Worm (Caenorhabditis elegans) whole organism, early embryonic: ENCODE measurements around the gene F53F4.4.

Experiments
- B0310.2 ChIP-seq: sonication (generic microtip); optimal IDR thresholded peaks from 2 replicates; lab custom pipeline; 2016; ENCODE audit warnings: mild to moderate bottlenecking, missing genetic modification characterization, missing compliant biosample characterization
- ceh-36 ChIP-seq: sonication (generic microtip); optimal IDR thresholded peaks from 2 replicates; lab custom pipeline; 2016; ENCODE audit warnings: missing genetic modification characterization, inconsistent platforms, missing compliant biosample characterization
- ets-7 ChIP-seq: sonication (generic microtip); optimal IDR thresholded peaks from 2 replicates; lab custom pipeline; 2016; ENCODE audit warnings: missing genotype, missing genetic modification characterization, missing compliant biosample characterization
- flt-1 ChIP-seq: fragments of 200-800 bp; sonication (Bioruptor generic); IDR thresholded peaks from 2 replicates; pipeline ENCODE4 v1.3.6; 2022; ENCODE audit warnings: missing genetic modification characterization, missing compliant biosample characterization
- scrt-1 ChIP-seq: fragments of 200-800 bp; sonication (Bioruptor generic); IDR thresholded peaks from 2 replicates; pipeline ENCODE4 v1.3.6; 2022; ENCODE audit warnings: missing genetic modification characterization, missing compliant biosample characterization
- tbx-11 ChIP-seq: fragments of 200-800 bp; sonication (Bioruptor generic); IDR thresholded peaks from 2 replicates; pipeline ENCODE4 v1.3.6; 2022; ENCODE audit warnings: missing genetic modification characterization, missing compliant biosample characterization
- tbx-37 ChIP-seq: fragments of 200-800 bp; sonication (Bioruptor generic); conservative IDR thresholded peaks from 2 replicates; pipeline ENCODE4 v1.3.6; 2022; ENCODE audit warnings: missing genetic modification reagents, missing genetic modification characterization, missing compliant biosample characterization

DNA sequence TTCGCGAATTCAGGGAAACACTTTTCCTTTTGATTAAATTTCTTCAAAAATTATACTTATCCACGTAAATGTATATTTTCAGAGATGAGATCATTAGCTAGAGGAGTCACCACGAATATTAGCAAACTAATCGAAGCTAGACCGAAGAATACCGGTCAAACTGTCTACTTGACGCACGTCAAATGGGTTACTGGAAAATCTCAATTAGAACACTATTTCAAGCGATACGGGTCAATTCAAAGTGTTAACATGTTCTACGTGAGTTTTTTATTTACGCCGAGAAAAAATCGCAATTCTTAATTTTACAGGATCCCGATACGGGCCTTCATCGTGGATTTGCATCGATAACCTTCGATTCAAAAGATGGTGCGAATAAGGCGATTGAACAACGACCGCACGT is 27.4 kb upstream of the F53F4.4 start, which contains the start of gene slrp-1:
- TF ChIP-seq tbx-37 (GFP tag; lab: Robert Waterston, UW) (no peak), flt-1 (no peak), scrt-1 (GFP tag; lab: Robert Waterston, UW) (no peak), tbx-11 (GFP tag; lab: Robert Waterston, UW) (no peak), ets-7 (tag; lab: Kevin White, UChicago) (no peak), B0310.2 (tag; lab: Kevin White, UChicago) (no peak), ceh-36 (tag; lab: Kevin White, UChicago) (no peak)
